Fruit fly (Drosophila melanogaster) whole organism, embryonic: ENCODE results near the gene EndoGI.

Experiments
- Blimp-1 ChIP-seq: fragments of 200-800 bp; sonication (Bioruptor generic); optimal IDR thresholded peaks from 3 replicates; lab custom pipeline; 2018; ENCODE audit warnings: missing biosample characterization, missing genetic modification characterization, mild to moderate bottlenecking, moderate library complexity, missing genetic modification reagents
- BtbVII ChIP-seq: fragments of 200-800 bp; sonication (Bioruptor generic); optimal IDR thresholded peaks from 3 replicates; lab custom pipeline; 2017; ENCODE audit warnings: missing biosample characterization, mild to moderate bottlenecking, missing genetic modification characterization
- CG10209 ChIP-seq: fragments of 200-800 bp; sonication (Bioruptor generic); optimal IDR thresholded peaks from 3 replicates; lab custom pipeline; 2017; ENCODE audit warnings: missing biosample characterization, mild to moderate bottlenecking, missing genetic modification characterization, missing genetic modification reagents
- CG10366 ChIP-seq: fragments of 200-800 bp; sonication (Bioruptor generic); IDR thresholded peaks from 2 replicates; pipeline ENCODE4 v1.3.6; 2022; ENCODE audit warnings: missing biosample characterization, missing genetic modification characterization
- CG10959 ChIP-seq: fragments of 200-800 bp; sonication (Bioruptor generic); IDR thresholded peaks from 2 replicates; pipeline ENCODE4 v1.3.6; 2022; ENCODE audit warnings: missing biosample characterization, missing genetic modification characterization
- CG11398 ChIP-seq: fragments of 200-800 bp; sonication (Bioruptor generic); optimal IDR thresholded peaks from 2 replicates; lab custom pipeline; 2016; ENCODE audit warnings: missing biosample characterization, missing genetic modification characterization
- CG14050 ChIP-seq: fragments of 200-800 bp; sonication (Bioruptor generic); IDR thresholded peaks from 3 replicates; pipeline ENCODE4 v1.3.6; 2022; ENCODE audit warnings: missing biosample characterization, missing genetic modification characterization
- CG14860 ChIP-seq: fragments of 200-800 bp; sonication (Bioruptor generic); IDR thresholded peaks from 3 replicates; pipeline ENCODE4 v1.3.6; 2022; ENCODE audit warnings: missing biosample characterization, missing genetic modification characterization; ENCODE audit not compliant: partially characterized antibody
- CG1603 ChIP-seq: fragments of 200-800 bp; sonication (Bioruptor generic); optimal IDR thresholded peaks from 2 replicates; lab custom pipeline; 2019; ENCODE audit warnings: missing biosample characterization, mild to moderate bottlenecking, missing genetic modification characterization, moderate library complexity
- CG30403 ChIP-seq: fragments of 200-800 bp; sonication (Bioruptor generic); optimal IDR thresholded peaks from 3 replicates; lab custom pipeline; 2016; ENCODE audit warnings: missing biosample characterization, missing genetic modification characterization
- CG4820 ChIP-seq: fragments of 200-800 bp; sonication (Bioruptor generic); optimal IDR thresholded peaks from 3 replicates; lab custom pipeline; 2016; ENCODE audit warnings: missing biosample characterization, missing genetic modification characterization
- CG6175 ChIP-seq: fragments of 200-800 bp; sonication (Bioruptor generic); IDR thresholded peaks from 3 replicates; pipeline ENCODE4 v1.3.6; 2022; ENCODE audit warnings: missing biosample characterization, missing genetic modification characterization
- CG6654 ChIP-seq: fragments of 200-800 bp; sonication (Bioruptor generic); optimal IDR thresholded peaks from 2 replicates; lab custom pipeline; 2017; ENCODE audit warnings: missing biosample characterization, mild to moderate bottlenecking, missing genetic modification characterization
- CG6683 ChIP-seq: fragments of 200-800 bp; sonication (Bioruptor generic); optimal IDR thresholded peaks from 2 replicates; lab custom pipeline; 2017; ENCODE audit warnings: missing biosample characterization, mild to moderate bottlenecking, missing genetic modification characterization, missing genetic modification reagents
- CG7556 ChIP-seq: fragments of 200-800 bp; sonication (Bioruptor generic); optimal IDR thresholded peaks from 2 replicates; lab custom pipeline; 2017; ENCODE audit warnings: missing biosample characterization, mild to moderate bottlenecking, missing genetic modification characterization
- CG8290 ChIP-seq, 3 experiments: fragments of 200-800 bp; sonication (Bioruptor generic); optimal IDR thresholded peaks; 2 replicates each; lab custom pipeline; 2016 to 2019; ENCODE audit warnings: missing biosample characterization in 3 of 3, missing genetic modification characterization in 3 of 3, mild to moderate bottlenecking in 2 of 3, moderate library complexity in 1 of 3
- CG9215 ChIP-seq: fragments of 200-800 bp; sonication (Bioruptor generic); IDR thresholded peaks from 2 replicates; pipeline ENCODE4 v1.3.6; 2022; ENCODE audit warnings: missing biosample characterization, missing genetic modification characterization
- CG9437 ChIP-seq: fragments of 200-800 bp; sonication (Bioruptor generic); optimal IDR thresholded peaks from 2 replicates; lab custom pipeline; 2018; ENCODE audit warnings: missing biosample characterization, mild to moderate bottlenecking, missing genetic modification characterization
- CG9797 ChIP-seq: fragments of 200-800 bp; sonication (Bioruptor generic); optimal IDR thresholded peaks from 3 replicates; lab custom pipeline; 2018; ENCODE audit warnings: missing biosample characterization, mild to moderate bottlenecking, missing genetic modification characterization
- Chrac-16 ChIP-seq: fragments of 200-800 bp; sonication (Bioruptor generic); optimal IDR thresholded peaks from 3 replicates; lab custom pipeline; 2016; ENCODE audit warnings: missing biosample characterization, missing genetic modification characterization
- Deaf1 ChIP-seq: fragments of 200-800 bp; optimal IDR thresholded peaks from 3 replicates; lab custom pipeline; 2019; ENCODE audit warnings: missing biosample characterization, mild to moderate bottlenecking, missing genetic modification characterization, moderate library complexity
- E2f2 ChIP-seq: fragments of 200-800 bp; sonication (Bioruptor generic); IDR thresholded peaks from 2 replicates; pipeline ENCODE4 v1.3.6; 2022; ENCODE audit warnings: missing biosample characterization, missing genetic modification characterization
- Hand ChIP-seq: fragments of 200-800 bp; sonication (Bioruptor generic); optimal IDR thresholded peaks from 2 replicates; lab custom pipeline; 2017; ENCODE audit warnings: mild to moderate bottlenecking, missing biosample characterization, missing genetic modification reagents, missing genetic modification characterization
- NC2β ChIP-seq: fragments of 200-800 bp; sonication (Bioruptor generic); optimal IDR thresholded peaks from 2 replicates; lab custom pipeline; 2016; ENCODE audit warnings: missing biosample characterization, missing genetic modification characterization
- Nf-YC ChIP-seq: fragments of 200-800 bp; optimal IDR thresholded peaks from 3 replicates; lab custom pipeline; 2019; ENCODE audit warnings: missing biosample characterization, mild to moderate bottlenecking, missing genetic modification characterization, moderate library complexity
- Sox100B ChIP-seq: fragments of 200-800 bp; sonication (Bioruptor generic); optimal IDR thresholded peaks from 3 replicates; lab custom pipeline; 2018; ENCODE audit warnings: missing biosample characterization, mild to moderate bottlenecking, missing genetic modification characterization
- Sry-δ ChIP-seq: fragments of 200-800 bp; sonication (Bioruptor generic); optimal IDR thresholded peaks from 2 replicates; lab custom pipeline; 2016; ENCODE audit warnings: missing biosample characterization, missing genetic modification characterization
- Trl ChIP-seq, 3 experiments: fragments of >200 bp in 2 of 3; fragments of 200-800 bp in 1 of 3; sonication (Bioruptor generic) in 1 of 3; optimal IDR thresholded peaks; 2 replicates in 1 of 3; 3 replicates in 2 of 3; lab custom pipeline; 2016 to 2017; ENCODE audit warnings: missing biosample characterization in 1 of 3, missing genetic modification characterization in 1 of 3
- YL-1 ChIP-seq: fragments of 200-800 bp; sonication (Bioruptor generic); optimal IDR thresholded peaks from 3 replicates; lab custom pipeline; 2017; ENCODE audit warnings: missing biosample characterization, mild to moderate bottlenecking, missing genetic modification characterization
- ab ChIP-seq: fragments of 200-800 bp; sonication (Bioruptor generic); optimal IDR thresholded peaks from 2 replicates; lab custom pipeline; 2016; ENCODE audit warnings: missing biosample characterization, missing genetic modification characterization
- ase ChIP-seq: fragments of 200-800 bp; sonication (Bioruptor generic); IDR thresholded peaks from 3 replicates; pipeline ENCODE4 v1.3.6; 2022; ENCODE audit warnings: missing biosample characterization, missing genetic modification characterization
- cg ChIP-seq: fragments of 200-800 bp; sonication (Bioruptor generic); optimal IDR thresholded peaks from 3 replicates; lab custom pipeline; 2019; ENCODE audit warnings: missing biosample characterization, mild to moderate bottlenecking, missing genetic modification characterization, moderate library complexity
- crol ChIP-seq: fragments of 200-800 bp; sonication (Bioruptor generic); IDR thresholded peaks from 2 replicates; pipeline ENCODE4 v1.3.6; 2022; ENCODE audit warnings: missing biosample characterization, missing genetic modification characterization
- crp ChIP-seq, 2 experiments: fragments of 200-800 bp; sonication (Bioruptor generic); optimal IDR thresholded peaks; 2 replicates in 1 of 2; 3 replicates in 1 of 2; lab custom pipeline; 2017; ENCODE audit warnings: missing biosample characterization in 2 of 2, missing genetic modification characterization in 2 of 2, mild to moderate bottlenecking in 1 of 2, moderate library complexity in 1 of 2
- eyg ChIP-seq: fragments of 200-800 bp; sonication (Bioruptor generic); optimal IDR thresholded peaks from 3 replicates; lab custom pipeline; 2016; ENCODE audit warnings: missing biosample characterization, missing genetic modification characterization
- gcm2 ChIP-seq: fragments of 200-800 bp; sonication (Bioruptor generic); optimal IDR thresholded peaks from 2 replicates; lab custom pipeline; 2016; ENCODE audit warnings: missing biosample characterization, missing genetic modification characterization
- h ChIP-seq: fragments of >200 bp; optimal IDR thresholded peaks from 2 replicates; lab custom pipeline; 2017
- klu ChIP-seq: fragments of 200-800 bp; sonication (Bioruptor generic); IDR thresholded peaks from 2 replicates; pipeline ENCODE4 v1.3.6; 2022; ENCODE audit warnings: missing biosample characterization, missing genetic modification characterization
- lbe ChIP-seq: fragments of 200-800 bp; sonication (Bioruptor generic); optimal IDR thresholded peaks from 2 replicates; lab custom pipeline; 2016; ENCODE audit warnings: missing biosample characterization, mild to moderate bottlenecking, missing genetic modification characterization
- mld ChIP-seq: fragments of 200-800 bp; sonication (Bioruptor generic); IDR thresholded peaks from 3 replicates; pipeline ENCODE4 v1.3.6; 2022; ENCODE audit warnings: missing biosample characterization, missing genetic modification characterization; ENCODE audit not compliant: partially characterized antibody
- nom ChIP-seq: fragments of 200-800 bp; sonication (Bioruptor generic); optimal IDR thresholded peaks from 2 replicates; lab custom pipeline; 2017; ENCODE audit warnings: missing biosample characterization, missing genetic modification characterization, mild to moderate bottlenecking, moderate library complexity, missing genetic modification reagents
- oc ChIP-seq: fragments of 200-800 bp; sonication (Bioruptor generic); optimal IDR thresholded peaks from 2 replicates; lab custom pipeline; 2018; ENCODE audit warnings: missing biosample characterization, mild to moderate bottlenecking, missing genetic modification characterization, moderate library complexity
- pb ChIP-seq: fragments of 200-800 bp; sonication (Bioruptor generic); optimal IDR thresholded peaks from 3 replicates; lab custom pipeline; 2016; ENCODE audit warnings: missing biosample characterization, missing genetic modification characterization
- pho ChIP-seq: fragments of 200-800 bp; sonication (Bioruptor generic); optimal IDR thresholded peaks from 2 replicates; lab custom pipeline; 2016; ENCODE audit warnings: missing biosample characterization, missing genetic modification characterization
- prd ChIP-seq, 3 experiments: fragments of >200 bp in 2 of 3; fragments of 200-800 bp in 1 of 3; sonication (Bioruptor generic) in 1 of 3; optimal IDR thresholded peaks in 2 of 3; IDR thresholded peaks in 1 of 3; 2 replicates in 2 of 3; 3 replicates in 1 of 3; pipeline versions ENCODE4 v1.3.6 to Lab custom; 2017 to 2022; ENCODE audit warnings: missing biosample characterization in 1 of 3, missing genetic modification characterization in 1 of 3
- slbo ChIP-seq: fragments of 200-800 bp; sonication (Bioruptor generic); IDR thresholded peaks from 2 replicates; pipeline ENCODE4 v1.3.6; 2022; ENCODE audit warnings: missing biosample characterization, missing genetic modification characterization
- tio ChIP-seq: fragments of 200-800 bp; sonication (Bioruptor generic); optimal IDR thresholded peaks from 2 replicates; lab custom pipeline; 2017; ENCODE audit warnings: missing biosample characterization, missing genetic modification characterization, inconsistent platforms
- unpg ChIP-seq: fragments of 200-800 bp; sonication (Bioruptor generic); optimal IDR thresholded peaks from 3 replicates; lab custom pipeline; 2018; ENCODE audit warnings: missing biosample characterization, mild to moderate bottlenecking, missing genetic modification characterization, moderate library complexity

EndoGI gene

dm6 chr2L:16287602-16288392, 30.3 kb downstream of the EndoGI start, which contains the start of the genes crp and pkaap (continued):
- TF ChIP-seq CG10209, result peak; percentile 71
- TF ChIP-seq ase (GFP tag; lab: Robert Waterston, UW), result no peak
- peak; percentile 43 for TF ChIP-seq CG6654 (GFP tag; lab: Kevin White, UChicago)
- TF ChIP-seq NC2β, result peak; percentile 86
- TF ChIP-seq pho (GFP tag; lab: Kevin White, UChicago), result peak; percentile 83
- TF ChIP-seq Hand (GFP tag; lab: Kevin White, UChicago), result peak; percentile 64
- TF ChIP-seq crol (GFP tag; lab: Robert Waterston, UW), result no peak
- TF ChIP-seq klu (GFP tag; lab: Robert Waterston, UW), result no peak
- TF ChIP-seq CG8290 (GFP tag; optimal IDR thresholded peaks at IDR 0.05; lab: Kevin White, UChicago), result peak; percentile 88
- peak; percentile 38 to 96 for TF ChIP-seq CG8290 (tag; optimal IDR thresholded peaks at IDR 0.05; lab: Kevin White, UChicago)
- peak; percentile 75 for TF ChIP-seq YL-1 (GFP tag; lab: Kevin White, UChicago)
- TF ChIP-seq unpg (GFP tag; lab: Kevin White, UChicago), result peak; percentile 74
- TF ChIP-seq eyg (GFP tag; lab: Kevin White, UChicago), result peak; percentile 65
- TF ChIP-seq E2f2, result no peak
- TF ChIP-seq cg (GFP tag; lab: Kevin White, UChicago), result no peak
- TF ChIP-seq prd (optimal IDR thresholded peaks at IDR 0.05; lab: Kevin White, UChicago), result no peak
- TF ChIP-seq prd (GFP tag; IDR thresholded peaks at IDR 0.05; lab: Robert Waterston, UW), result no peak
- TF ChIP-seq nom (GFP tag; lab: Kevin White, UChicago), result peak; percentile 65
- TF ChIP-seq Sry-δ (GFP tag; lab: Kevin White, UChicago), result peak; percentile 93
- no peak for TF ChIP-seq mld (GFP tag; lab: Robert Waterston, UW)
- TF ChIP-seq CG1603, result peak; percentile 89
- TF ChIP-seq CG7556 (GFP tag; lab: Kevin White, UChicago), result peak; percentile 65
- TF ChIP-seq oc (tag; lab: Kevin White, UChicago), result no peak
- peak; percentile 85 for TF ChIP-seq CG11398
- no peak for TF ChIP-seq CG6175 (GFP tag; lab: Robert Waterston, UW)
- TF ChIP-seq CG6683 (GFP tag; lab: Kevin White, UChicago), result peak; percentile 37
- peak; percentile 2 to 78 for TF ChIP-seq crp (GFP tag; optimal IDR thresholded peaks at IDR 0.05; lab: Kevin White, UChicago)
- TF ChIP-seq CG14050 (GFP tag; lab: Robert Waterston, UW), result no peak
- TF ChIP-seq CG9437, result no peak
- peak; percentile 40 for TF ChIP-seq Nf-YC (tag; lab: Kevin White, UChicago)
- no peak for TF ChIP-seq Trl (optimal IDR thresholded peaks at IDR 0.05; lab: Kevin White, UChicago)
- peak; percentile 94 for TF ChIP-seq Trl (GFP tag; optimal IDR thresholded peaks at IDR 0.05; lab: Kevin White, UChicago)
- peak; percentile 56 for TF ChIP-seq ab (GFP tag; lab: Kevin White, UChicago)
- peak; percentile 47 for TF ChIP-seq Deaf1 (tag; lab: Kevin White, UChicago)
- no peak for TF ChIP-seq slbo
- no peak for TF ChIP-seq CG14860 (GFP tag; lab: Robert Waterston, UW)
- peak; percentile 70 for TF ChIP-seq BtbVII (GFP tag; lab: Kevin White, UChicago)
- peak; percentile 88 for TF ChIP-seq Chrac-16 (GFP tag; lab: Kevin White, UChicago)
- TF ChIP-seq CG30403 (GFP tag; lab: Kevin White, UChicago), result peak; percentile 88
- no peak for TF ChIP-seq CG10959
- TF ChIP-seq CG4820 (GFP tag; lab: Kevin White, UChicago), result peak; percentile 76
- TF ChIP-seq tio (GFP tag; lab: Kevin White, UChicago), result peak; percentile 58
- TF ChIP-seq lbe (GFP tag; lab: Kevin White, UChicago), result peak; percentile 90
- TF ChIP-seq h, result no peak
- no peak for TF ChIP-seq CG9215 (GFP tag; lab: Robert Waterston, UW)
- TF ChIP-seq Blimp-1 (GFP tag; lab: Kevin White, UChicago), result peak; percentile 55
- no peak for TF ChIP-seq Sox100B (GFP tag; lab: Kevin White, UChicago)
- TF ChIP-seq pb (GFP tag; lab: Kevin White, UChicago), result peak; percentile 54
- no peak for TF ChIP-seq CG10366 (GFP tag; lab: Robert Waterston, UW)
- TF ChIP-seq CG9797, result peak; percentile 85
- TF ChIP-seq gcm2 (GFP tag; lab: Kevin White, UChicago), result peak; percentile 78
